Fruit fly (Drosophila melanogaster) Kc167 (cell line): ENCODE measurements around the gene CG14650.

Experiments used
- Myc ChIP-seq: fragments of >200 bp; optimal IDR thresholded peaks from 2 replicates; lab custom pipeline; 2017; ENCODE audit warnings: missing external identifiers
- Sin3A ChIP-seq: fragments of >200 bp; optimal IDR thresholded peaks from 2 replicates; lab custom pipeline; 2018; ENCODE audit warnings: missing external identifiers
- h ChIP-seq: fragments of >200 bp; optimal IDR thresholded peaks from 3 replicates; lab custom pipeline; 2018; ENCODE audit warnings: missing external identifiers
- insv ChIP-seq: fragments of >200 bp; optimal IDR thresholded peaks from 3 replicates; lab custom pipeline; 2018; ENCODE audit warnings: missing external identifiers
- psq ChIP-seq: fragments of >200 bp; optimal IDR thresholded peaks from 2 replicates; lab custom pipeline; 2017; ENCODE audit warnings: missing external identifiers

dm6 chr3R:4390133-4390532, 47.1 kb upstream of the CG14650 start, which contains the start of gene CG14646:
- TF ChIP-seq h (no peak), Myc (lab: Kevin White, UChicago) (no peak), psq (lab: Kevin White, UChicago) (no peak), insv (no peak), Sin3A (no peak)
